Fruit fly (Drosophila melanogaster) whole organism, prepupa: ENCODE data around the gene CG32147.

Source experiments
- CG16779 ChIP-seq: fragments of 200-800 bp; sonication (Bioruptor generic); optimal IDR thresholded peaks from 3 replicates; lab custom pipeline; 2017; ENCODE audit warnings: missing biosample characterization, mild to moderate bottlenecking, missing genetic modification characterization
- CG31627 ChIP-seq: fragments of 200-800 bp; sonication (Bioruptor generic); optimal IDR thresholded peaks from 3 replicates; lab custom pipeline; 2016; ENCODE audit warnings: missing biosample characterization, missing genetic modification characterization
- CG6163 ChIP-seq: fragments of 200-800 bp; sonication (Bioruptor generic); IDR thresholded peaks from 3 replicates; pipeline ENCODE4 v1.3.6; 2022; ENCODE audit warnings: missing biosample characterization, missing genetic modification characterization
- Hr39 ChIP-seq: fragments of 200-800 bp; sonication (Bioruptor generic); optimal IDR thresholded peaks from 2 replicates; lab custom pipeline; 2016; ENCODE audit warnings: missing biosample characterization, missing genetic modification characterization
- Sox102F ChIP-seq: fragments of 200-800 bp; sonication (Bioruptor generic); optimal IDR thresholded peaks from 2 replicates; lab custom pipeline; 2016; ENCODE audit warnings: missing biosample characterization, mild to moderate bottlenecking, missing genetic modification characterization
- Sox14 ChIP-seq: fragments of 200-800 bp; sonication (Bioruptor generic); optimal IDR thresholded peaks from 3 replicates; lab custom pipeline; 2016; ENCODE audit warnings: missing biosample characterization, missing genetic modification characterization
- salr ChIP-seq, 2 experiments: fragments of 200-800 bp; sonication (Bioruptor generic); optimal IDR thresholded peaks; 3 replicates each; lab custom pipeline; 2016 to 2018; ENCODE audit warnings: missing biosample characterization in 2 of 2, missing genetic modification characterization in 2 of 2, mild to moderate bottlenecking in 1 of 2
- svp ChIP-seq: fragments of 200-800 bp; sonication (Bioruptor generic); peaks from one replicate; lab custom pipeline; 2016; ENCODE audit warnings: missing biosample characterization, missing genetic modification characterization

DNA sequence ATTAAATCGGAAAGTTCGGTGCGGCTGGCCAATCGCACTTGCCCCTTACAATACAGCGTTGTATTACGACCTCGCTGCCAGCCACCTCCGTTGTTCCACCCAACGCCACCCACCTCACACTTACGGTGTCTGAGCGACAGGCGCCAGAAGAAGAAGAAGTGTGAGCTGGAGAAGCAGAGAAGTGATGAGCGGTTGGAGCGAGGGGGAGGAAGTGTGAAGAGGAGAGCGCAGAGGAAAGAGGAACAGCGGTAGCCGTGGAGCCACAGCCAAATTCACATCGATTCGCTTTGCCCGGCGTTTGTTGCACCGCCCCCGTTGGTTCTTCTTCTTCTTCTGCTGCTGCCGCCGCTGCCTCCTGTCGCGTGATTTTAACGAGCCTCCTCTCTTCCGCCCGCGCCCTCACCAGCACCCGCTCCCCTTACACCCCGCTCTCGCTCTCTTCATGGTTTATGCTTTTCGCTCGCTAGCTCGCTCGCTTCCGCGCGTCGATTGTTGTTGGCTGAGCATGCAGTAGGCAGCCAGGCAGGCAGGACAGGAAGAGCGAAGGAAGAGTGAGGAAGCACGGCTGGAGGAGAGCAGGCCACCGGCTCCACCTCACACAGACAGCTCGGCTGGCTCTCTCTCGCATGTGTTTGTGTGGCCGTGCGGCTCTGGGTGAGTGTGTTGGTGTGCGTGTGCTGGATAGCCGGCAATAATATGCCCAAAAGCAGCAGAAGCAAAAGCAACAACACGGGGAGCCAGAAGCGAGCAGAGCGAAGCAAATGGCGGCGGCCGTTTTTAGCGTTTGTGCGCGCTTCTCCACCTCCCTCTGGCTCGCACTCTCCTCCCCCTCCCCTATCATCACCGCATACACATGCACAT is 39.6 kb downstream of the CG32147 start:
- TF ChIP-seq salr (GFP tag; optimal IDR thresholded peaks at IDR 0.05; lab: Kevin White, UChicago) (peak in 1 of 2 experiments; percentile 1), Hr39 (GFP tag; lab: Kevin White, UChicago) (no peak), svp (GFP tag; lab: Kevin White, UChicago) (peak; percentile 72), Sox14 (no peak), Sox102F (no peak), CG16779 (tag; lab: Kevin White, UChicago) (no peak), CG6163 (GFP tag; lab: Robert Waterston, UW) (peak; percentile 17; the same call in 1 of the 3 replicates), CG31627 (GFP tag; lab: Kevin White, UChicago) (no peak)
